Fruit fly (Drosophila melanogaster): ENCODE measurements around the gene BG642312.

DNA sequence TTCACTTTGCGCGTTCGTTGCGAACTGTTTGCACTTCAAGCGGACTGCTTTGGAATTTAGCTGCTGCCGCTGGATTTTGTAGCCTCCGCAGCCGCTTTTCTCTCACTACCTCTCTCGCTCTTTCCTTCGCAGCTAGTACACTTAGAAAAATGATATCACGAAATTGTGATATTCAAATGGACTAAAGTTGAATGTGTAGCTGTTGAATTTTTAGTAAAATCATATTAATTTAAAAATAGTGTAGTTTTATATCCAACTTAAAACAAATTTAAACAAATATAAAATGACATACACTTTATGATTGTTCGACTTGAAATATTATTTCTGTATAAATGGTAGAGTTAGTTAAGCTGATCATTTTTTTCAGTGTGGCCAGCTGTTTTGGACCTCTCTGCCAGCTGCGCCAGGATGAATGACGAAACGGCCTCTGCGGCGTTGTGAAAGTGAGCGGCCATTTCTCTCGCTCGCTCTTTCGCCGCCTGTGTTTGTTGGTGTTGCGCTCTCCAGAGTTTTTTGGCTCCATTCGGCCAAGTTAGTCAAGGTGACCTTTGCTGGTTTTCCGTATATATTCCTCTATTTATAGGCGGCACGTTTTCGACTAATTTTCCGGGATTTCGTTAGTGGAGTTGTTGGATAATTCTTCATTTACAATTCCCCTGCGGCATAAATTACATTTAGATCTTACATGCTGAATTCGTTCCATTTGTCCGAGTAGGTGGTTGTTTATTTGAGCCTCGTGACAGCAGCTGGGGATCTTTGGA lies 29.6 kb upstream of the BG642312 start, which contains the start of gene Ldh:
- TF ChIP-seq h (optimal IDR thresholded peaks at IDR 0.05) (no peak), insv (optimal IDR thresholded peaks at IDR 0.05) (no peak)

Measured in Kc167 (cell line).